Fruit fly (Drosophila melanogaster) whole organism, embryonic: ENCODE measurements around the gene fzy.

Experiments used
- Aef1 ChIP-seq: fragments of 200-800 bp; sonication (Bioruptor generic); IDR thresholded peaks from 3 replicates; pipeline ENCODE4 v1.3.6; 2022; ENCODE audit warnings: missing biosample characterization, missing genetic modification characterization
- Atf6 ChIP-seq: fragments of 200-800 bp; sonication (Bioruptor generic); IDR thresholded peaks from 2 replicates; pipeline ENCODE4 v1.3.6; 2022; ENCODE audit warnings: missing biosample characterization, missing genetic modification characterization
- Awh ChIP-seq: fragments of 200-800 bp; sonication (Bioruptor generic); IDR thresholded peaks from 2 replicates; pipeline ENCODE4, ENCODE4 v1.3.6; 2022; ENCODE audit warnings: missing biosample characterization, missing genetic modification characterization
- B-H2 ChIP-seq: fragments of 200-800 bp; sonication (Bioruptor generic); optimal IDR thresholded peaks from 2 replicates; lab custom pipeline; 2018; ENCODE audit warnings: missing biosample characterization, mild to moderate bottlenecking, missing genetic modification characterization
- BtbVII ChIP-seq: fragments of 200-800 bp; sonication (Bioruptor generic); optimal IDR thresholded peaks from 3 replicates; lab custom pipeline; 2017; ENCODE audit warnings: missing biosample characterization, mild to moderate bottlenecking, missing genetic modification characterization
- CG10979 ChIP-seq: fragments of 200-800 bp; sonication (Bioruptor generic); optimal IDR thresholded peaks from 2 replicates; lab custom pipeline; 2018; ENCODE audit warnings: missing biosample characterization, mild to moderate bottlenecking, missing genetic modification characterization, moderate library complexity
- CG12236 ChIP-seq: fragments of 200-800 bp; sonication (Bioruptor generic); optimal IDR thresholded peaks from 2 replicates; lab custom pipeline; 2016; ENCODE audit warnings: missing biosample characterization, missing genetic modification characterization
- CG1233 ChIP-seq: fragments of 200-800 bp; sonication (Bioruptor generic); optimal IDR thresholded peaks from 4 replicates; lab custom pipeline; 2018; ENCODE audit warnings: missing biosample characterization, mild to moderate bottlenecking, missing genetic modification characterization
- CG12942 ChIP-seq: fragments of 200-800 bp; sonication (Bioruptor generic); optimal IDR thresholded peaks from 3 replicates; lab custom pipeline; 2016; ENCODE audit warnings: missing biosample characterization, missing genetic modification characterization
- CG17186 ChIP-seq: fragments of 200-800 bp; sonication (Bioruptor generic); optimal IDR thresholded peaks from 3 replicates; lab custom pipeline; 2017; ENCODE audit warnings: missing biosample characterization, missing genetic modification reagents, missing genetic modification characterization
- CG17359 ChIP-seq: fragments of 200-800 bp; sonication (Bioruptor generic); optimal IDR thresholded peaks from 3 replicates; lab custom pipeline; 2018; ENCODE audit warnings: missing biosample characterization, mild to moderate bottlenecking, missing genetic modification characterization, moderate library complexity
- CG1792 ChIP-seq: fragments of 200-800 bp; sonication (Bioruptor generic); optimal IDR thresholded peaks from 2 replicates; lab custom pipeline; 2016; ENCODE audit warnings: missing biosample characterization, missing genetic modification characterization
- CG4730 ChIP-seq: fragments of 200-800 bp; sonication (Bioruptor generic); IDR thresholded peaks from 2 replicates; pipeline ENCODE4 v1.3.6; 2022; ENCODE audit warnings: missing biosample characterization, missing genetic modification characterization
- CG6654 ChIP-seq: fragments of 200-800 bp; sonication (Bioruptor generic); optimal IDR thresholded peaks from 2 replicates; lab custom pipeline; 2017; ENCODE audit warnings: missing biosample characterization, mild to moderate bottlenecking, missing genetic modification characterization
- Dek ChIP-seq: fragments of 200-800 bp; sonication (Bioruptor generic); optimal IDR thresholded peaks from 3 replicates; lab custom pipeline; 2019; ENCODE audit warnings: missing biosample characterization, mild to moderate bottlenecking, missing genetic modification characterization, moderate library complexity
- Dref ChIP-seq: fragments of 200-800 bp; sonication (Bioruptor generic); IDR thresholded peaks from 2 replicates; pipeline ENCODE4 v1.3.6; 2022; ENCODE audit warnings: missing biosample characterization, missing genetic modification characterization
- Drgx ChIP-seq: fragments of 200-800 bp; sonication (Bioruptor generic); IDR thresholded peaks from 2 replicates; pipeline ENCODE4 v1.3.6; 2022; ENCODE audit warnings: missing biosample characterization, missing genetic modification characterization
- Eip74EF ChIP-seq, 2 experiments: fragments of 200-800 bp in 1 of 2; fragments of >200 bp in 1 of 2; sonication (Bioruptor generic) in 1 of 2; optimal IDR thresholded peaks; 2 replicates each; lab custom pipeline; 2017 to 2019; ENCODE audit warnings: missing biosample characterization in 2 of 2, missing genetic modification characterization in 2 of 2, mild to moderate bottlenecking in 1 of 2, moderate library complexity in 1 of 2
- H15 ChIP-seq: fragments of 200-800 bp; sonication (Bioruptor generic); IDR thresholded peaks from 3 replicates; pipeline ENCODE4 v1.3.6; 2022; ENCODE audit warnings: missing biosample characterization, missing genetic modification characterization
- HLHmδ ChIP-seq: fragments of 200-800 bp; sonication (Bioruptor generic); optimal IDR thresholded peaks from 2 replicates; lab custom pipeline; 2018; ENCODE audit warnings: missing biosample characterization, mild to moderate bottlenecking, missing genetic modification characterization, moderate library complexity
- Hand ChIP-seq: fragments of 200-800 bp; sonication (Bioruptor generic); optimal IDR thresholded peaks from 2 replicates; lab custom pipeline; 2017; ENCODE audit warnings: mild to moderate bottlenecking, missing biosample characterization, missing genetic modification reagents, missing genetic modification characterization
- Hr78 ChIP-seq, 2 experiments: fragments of 200-800 bp in 1 of 2; fragments of >200 bp in 1 of 2; sonication (Bioruptor generic) in 1 of 2; optimal IDR thresholded peaks; 2 replicates each; lab custom pipeline; 2017 to 2019; ENCODE audit warnings: missing biosample characterization in 2 of 2, missing genetic modification characterization in 2 of 2, mild to moderate bottlenecking in 1 of 2, moderate library complexity in 1 of 2
- Lim3 ChIP-seq: fragments of 200-800 bp; sonication (Bioruptor generic); IDR thresholded peaks from 2 replicates; pipeline ENCODE4 v1.3.6; 2022; ENCODE audit warnings: missing biosample characterization, missing genetic modification characterization
- Mes4 ChIP-seq: fragments of 200-800 bp; sonication (Bioruptor generic); optimal IDR thresholded peaks from 2 replicates; lab custom pipeline; 2016; ENCODE audit warnings: missing biosample characterization, missing genetic modification characterization
- Mrtf ChIP-seq: fragments of 200-800 bp; sonication (Bioruptor generic); IDR thresholded peaks from 3 replicates; pipeline ENCODE4 v1.3.6; 2022; ENCODE audit warnings: missing biosample characterization, missing genetic modification characterization
- Rx ChIP-seq: fragments of 200-800 bp; sonication (Bioruptor generic); IDR thresholded peaks from 2 replicates; pipeline ENCODE4 v1.3.6; 2022; ENCODE audit warnings: missing biosample characterization, missing genetic modification characterization
- Taf1 ChIP-seq: fragments of 200-800 bp; sonication (Bioruptor generic); IDR thresholded peaks from 2 replicates; pipeline ENCODE4 v1.3.6; 2022; ENCODE audit warnings: missing biosample characterization, missing genetic modification characterization
- YL-1 ChIP-seq: fragments of 200-800 bp; sonication (Bioruptor generic); optimal IDR thresholded peaks from 3 replicates; lab custom pipeline; 2017; ENCODE audit warnings: missing biosample characterization, mild to moderate bottlenecking, missing genetic modification characterization
- abd-A ChIP-seq: fragments of 200-800 bp; sonication (Bioruptor generic); optimal IDR thresholded peaks from 3 replicates; lab custom pipeline; 2019; ENCODE audit warnings: missing biosample characterization, mild to moderate bottlenecking, missing genetic modification characterization, moderate library complexity
- ac ChIP-seq: fragments of 200-800 bp; sonication (Bioruptor generic); optimal IDR thresholded peaks from 3 replicates; lab custom pipeline; 2017; ENCODE audit warnings: missing biosample characterization, mild to moderate bottlenecking, missing genetic modification characterization
- amos ChIP-seq: fragments of 200-800 bp; sonication (Bioruptor generic); IDR thresholded peaks from 2 replicates; pipeline ENCODE4 v1.3.6; 2022; ENCODE audit warnings: missing biosample characterization, missing genetic modification characterization; ENCODE audit not compliant: partially characterized antibody
- chn ChIP-seq: fragments of 200-800 bp; sonication (Bioruptor generic); optimal IDR thresholded peaks from 2 replicates; lab custom pipeline; 2016; ENCODE audit warnings: missing biosample characterization, missing genetic modification characterization
- croc ChIP-seq: fragments of 200-800 bp; sonication (Bioruptor generic); conservative IDR thresholded peaks from 3 replicates; pipeline ENCODE4 v1.3.6; 2022; ENCODE audit warnings: missing biosample characterization, missing genetic modification characterization
- dan ChIP-seq: fragments of 200-800 bp; sonication (Bioruptor generic); IDR thresholded peaks from 2 replicates; pipeline ENCODE4 v1.3.6; 2022; ENCODE audit warnings: missing biosample characterization, missing genetic modification characterization
- dysf ChIP-seq: fragments of 200-800 bp; sonication (Bioruptor generic); IDR thresholded peaks from 3 replicates; pipeline ENCODE4 v1.3.6; 2022; ENCODE audit warnings: missing biosample characterization, missing genetic modification characterization
- fd3F ChIP-seq: fragments of 200-800 bp; sonication (Bioruptor generic); optimal IDR thresholded peaks from 2 replicates; lab custom pipeline; 2018; ENCODE audit warnings: missing biosample characterization, mild to moderate bottlenecking, missing genetic modification characterization, moderate library complexity
- fd96Cb ChIP-seq: fragments of 200-800 bp; sonication (Bioruptor generic); optimal IDR thresholded peaks from 2 replicates; lab custom pipeline; 2018; ENCODE audit warnings: missing biosample characterization, mild to moderate bottlenecking, missing genetic modification characterization, moderate library complexity
- fu2 ChIP-seq: fragments of 200-800 bp; sonication (Bioruptor generic); optimal IDR thresholded peaks from 2 replicates; lab custom pipeline; 2016; ENCODE audit warnings: missing biosample characterization, missing genetic modification characterization
- grau ChIP-seq: fragments of 200-800 bp; optimal IDR thresholded peaks from 3 replicates; lab custom pipeline; 2019; ENCODE audit warnings: missing biosample characterization, mild to moderate bottlenecking, missing genetic modification characterization, moderate library complexity
- her ChIP-seq: fragments of 200-800 bp; sonication (Bioruptor generic); optimal IDR thresholded peaks from 2 replicates; lab custom pipeline; 2016; ENCODE audit warnings: missing biosample characterization, missing genetic modification characterization
- jigr1 ChIP-seq: fragments of 200-800 bp; sonication (Bioruptor generic); IDR thresholded peaks from 3 replicates; pipeline ENCODE4 v1.3.6; 2022; ENCODE audit warnings: missing biosample characterization, missing genetic modification characterization
- lab ChIP-seq: fragments of 200-800 bp; sonication (Bioruptor generic); optimal IDR thresholded peaks from 3 replicates; lab custom pipeline; 2017; ENCODE audit warnings: missing biosample characterization, missing genetic modification characterization, mild to moderate bottlenecking, moderate library complexity, missing genetic modification reagents
- lbe ChIP-seq: fragments of 200-800 bp; sonication (Bioruptor generic); optimal IDR thresholded peaks from 2 replicates; lab custom pipeline; 2016; ENCODE audit warnings: missing biosample characterization, mild to moderate bottlenecking, missing genetic modification characterization
- nerfin-2 ChIP-seq: fragments of 200-800 bp; sonication (Bioruptor generic); IDR thresholded peaks from 2 replicates; pipeline ENCODE4 v1.3.6; 2022; ENCODE audit warnings: missing biosample characterization, missing genetic modification characterization; ENCODE audit not compliant: partially characterized antibody
- nom ChIP-seq: fragments of 200-800 bp; sonication (Bioruptor generic); optimal IDR thresholded peaks from 2 replicates; lab custom pipeline; 2017; ENCODE audit warnings: missing biosample characterization, missing genetic modification characterization, mild to moderate bottlenecking, moderate library complexity, missing genetic modification reagents
- sd ChIP-seq: fragments of 200-800 bp; sonication (Bioruptor generic); optimal IDR thresholded peaks from 3 replicates; lab custom pipeline; 2018; ENCODE audit warnings: missing biosample characterization, mild to moderate bottlenecking, missing genetic modification characterization, moderate library complexity
- shn ChIP-seq: fragments of 200-800 bp; sonication (Bioruptor generic); optimal IDR thresholded peaks from 3 replicates; lab custom pipeline; 2016; ENCODE audit warnings: missing biosample characterization, missing genetic modification characterization
- stwl ChIP-seq: fragments of 200-800 bp; sonication (Bioruptor generic); optimal IDR thresholded peaks from 3 replicates; lab custom pipeline; 2018; ENCODE audit warnings: missing biosample characterization, mild to moderate bottlenecking, missing genetic modification characterization, moderate library complexity
- tup ChIP-seq: fragments of 200-800 bp; sonication (Bioruptor generic); optimal IDR thresholded peaks from 2 replicates; lab custom pipeline; 2016; ENCODE audit warnings: missing biosample characterization, mild to moderate bottlenecking, missing genetic modification characterization, moderate library complexity
- zen2 ChIP-seq: fragments of 200-800 bp; sonication (Bioruptor generic); IDR thresholded peaks from 3 replicates; pipeline ENCODE4 v1.3.6; 2022; ENCODE audit warnings: missing biosample characterization, missing genetic modification characterization; ENCODE audit not compliant: partially characterized antibody

The fzy gene

dm6 chr2L:16329102-16329520, 18.4 kb downstream of the fzy start, which contains the start of gene mRpL4 (continued):
- TF ChIP-seq Dref (peak; percentile 97), nom (GFP tag; lab: Kevin White, UChicago) (no peak), Atf6 (GFP tag; lab: Robert Waterston, UW) (peak; percentile 42; the same call in 1 of the 2 replicates), CG17359 (no peak), Mes4 (GFP tag; lab: Kevin White, UChicago) (peak; percentile 36), CG1233 (peak; percentile 44), Dek (tag; lab: Kevin White, UChicago) (peak; percentile 62), Drgx (no peak; the same call in 1 of the 2 replicates), BtbVII (no peak), fd96Cb (tag; lab: Kevin White, UChicago) (peak; percentile 27), CG10979 (tag; lab: Kevin White, UChicago) (peak; percentile 50), Aef1 (GFP tag; lab: Robert Waterston, UW) (peak; percentile 57; the same call in 2 of the 3 replicates), fu2 (peak; percentile 70), sd (no peak), nerfin-2 (GFP tag; lab: Robert Waterston, UW) (peak; percentile 98), jigr1 (no peak), B-H2 (GFP tag; lab: Kevin White, UChicago) (peak; percentile 54), stwl (peak; percentile 82), grau (tag; lab: Kevin White, UChicago) (peak; percentile 89), shn (GFP tag; lab: Kevin White, UChicago) (peak; percentile 76), HLHmδ (GFP tag; lab: Kevin White, UChicago) (no peak), CG4730 (GFP tag; lab: Robert Waterston, UW) (peak; percentile 47; the same call in 1 of the 2 replicates), fd3F (GFP tag; lab: Kevin White, UChicago) (peak; percentile 22), CG1792 (GFP tag; lab: Kevin White, UChicago) (no peak), dan (GFP tag; lab: Robert Waterston, UW) (no peak), her (GFP tag; lab: Kevin White, UChicago) (peak; percentile 66), zen2 (GFP tag; lab: Robert Waterston, UW) (peak; percentile 99), CG6654 (GFP tag; lab: Kevin White, UChicago) (no peak), amos (peak; percentile 99), tup (no peak), lbe (GFP tag; lab: Kevin White, UChicago) (no peak), Awh (0 out of 2 replicates have a peak, but pooled peaks have one; percentile 20), Rx (GFP tag; lab: Robert Waterston, UW) (peak; percentile 66), Lim3 (GFP tag; lab: Robert Waterston, UW) (no peak), Hand (GFP tag; lab: Kevin White, UChicago) (no peak), Taf1 (GFP tag; lab: Robert Waterston, UW) (peak; percentile 49; the same call in 1 of the 2 replicates), YL-1 (GFP tag; lab: Kevin White, UChicago) (peak; percentile 28), abd-A (tag; lab: Kevin White, UChicago) (no peak), dysf (GFP tag; lab: Robert Waterston, UW) (no peak; the same call in 2 of the 3 replicates), CG12942 (GFP tag; lab: Kevin White, UChicago) (peak; percentile 78), H15 (GFP tag; lab: Robert Waterston, UW) (peak; percentile 65; the same call in 2 of the 3 replicates), CG12236 (GFP tag; lab: Kevin White, UChicago) (peak; percentile 2), lab (GFP tag; lab: Kevin White, UChicago) (no peak), Mrtf (GFP tag; lab: Robert Waterston, UW) (no peak; the same call in 2 of the 3 replicates), CG17186 (GFP tag; lab: Kevin White, UChicago) (peak; percentile 84), ac (GFP tag; lab: Kevin White, UChicago) (no peak), chn (GFP tag; lab: Kevin White, UChicago) (peak; percentile 80), croc (GFP tag; lab: Robert Waterston, UW) (no peak), Hr78 (GFP tag; optimal IDR thresholded peaks at IDR 0.05; lab: Kevin White, UChicago) (no peak), Eip74EF (GFP tag; optimal IDR thresholded peaks at IDR 0.05; lab: Kevin White, UChicago) (no peak)
